Worm (Caenorhabditis elegans): ENCODE results near the gene ZK856.5.
A peak's percentile ranks its signal among the peaks of the same experiment; 100 is the strongest.

ZK856.5 gene

ce11 chrV:10149728-10150127 is 40.2 kb downstream of the ZK856.5 start, which contains the start of gene srsx-27:
srsx-27 (plus strand) TSS chrV:10150028.
- TF ChIP-seq daf-8 (GFP tag; IDR thresholded peaks at IDR 0.05) (no peak), spr-1 (tag; optimal IDR thresholded peaks at IDR 0.05) (no peak), fkh-10 (GFP tag; optimal IDR thresholded peaks at IDR 0.05) (no peak), daf-12 (tag; optimal IDR thresholded peaks at IDR 0.05) (no peak), egl-43 (GFP tag; IDR thresholded peaks at IDR 0.05) (no peak), php-3 (GFP tag; IDR thresholded peaks at IDR 0.05) (no peak), ceh-32 (tag; optimal IDR thresholded peaks at IDR 0.05; ENCODE audit: poor library complexity) (no peak), tag-97 (GFP tag; IDR thresholded peaks at IDR 0.05) (no peak), F44E2.7 (GFP tag; IDR thresholded peaks at IDR 0.05) (no peak), arid-1 (GFP tag; conservative IDR thresholded peaks at IDR 0.05) (no peak), ztf-11 (tag; optimal IDR thresholded peaks at IDR 0.05) (no peak), Y75B8A.6 (GFP tag; IDR thresholded peaks at IDR 0.05) (no peak), ztf-7 (tag; optimal IDR thresholded peaks at IDR 0.05) (no peak), ZK546.5 (tag; optimal IDR thresholded peaks at IDR 0.05) (no peak), nhr-25 (tag; optimal IDR thresholded peaks at IDR 0.05; ENCODE audit: borderline replicate concordance, insufficient read depth) (no peak), lsy-2 (tag; optimal IDR thresholded peaks at IDR 0.05) (no peak), F49E8.2 (tag; optimal IDR thresholded peaks at IDR 0.05; ENCODE audit: borderline replicate concordance) (no peak)

- no peak for TF ChIP-seq madf-5 (GFP tag; IDR thresholded peaks at IDR 0.05)
- TF ChIP-seq daf-19 (GFP tag; conservative IDR thresholded peaks at IDR 0.05), result no peak
- TF ChIP-seq cey-2 (tag; optimal IDR thresholded peaks at IDR 0.05; ENCODE audit: borderline replicate concordance, insufficient read depth), result no peak
- TF ChIP-seq pha-4 (GFP tag; IDR thresholded peaks at IDR 0.05), result no peak
- no peak for TF ChIP-seq pha-4 (tag; optimal IDR thresholded peaks at IDR 0.05)
Observed at ce11 chrV:10148352-10148751, 41.6 kb downstream of the ZK856.5 start, which contains the start of gene srsx-26. srsx-26 (plus strand) TSS chrV:10148652.

ce11 chrV:10146787-10147186 is 43.1 kb downstream of the ZK856.5 start:
- TF ChIP-seq ceh-20 (GFP tag; IDR thresholded peaks at IDR 0.05), result no peak
- TF ChIP-seq daf-16 (GFP tag; optimal IDR thresholded peaks at IDR 0.05), result peak in 1 of 2 experiments; percentile 20
- no peak for TF ChIP-seq daf-16 (tag; optimal IDR thresholded peaks at IDR 0.05)
- no peak for TF ChIP-seq lim-7 (GFP tag; IDR thresholded peaks at IDR 0.05)
- TF ChIP-seq aha-1 (tag), result peak; percentile 82
- peak; percentile 35 for TF ChIP-seq nhr-11 (tag; optimal IDR thresholded peaks at IDR 0.05)
- TF ChIP-seq unc-62 (GFP tag; optimal IDR thresholded peaks at IDR 0.05 in 1 of 2), result peak in 1 of 2 experiments; percentile 19
- TF ChIP-seq unc-62 (tag; optimal IDR thresholded peaks at IDR 0.05), result no peak
- TF ChIP-seq hif-1 (tag; optimal IDR thresholded peaks at IDR 0.05), result peak in 1 of 2 experiments; percentile 78
- no peak for TF ChIP-seq lsy-2 (tag; optimal IDR thresholded peaks at IDR 0.05)

ce11 chrV:10145653-10146052 is 44.3 kb downstream of the ZK856.5 start, which contains the start of gene C51E3.9:
C51E3.9 (plus strand) TSS chrV:10145953.
- TF ChIP-seq unc-62 (GFP tag; optimal IDR thresholded peaks at IDR 0.05 in 1 of 2) (no peak), unc-62 (tag; optimal IDR thresholded peaks at IDR 0.05) (no peak), nhr-77 (tag; optimal IDR thresholded peaks at IDR 0.05) (no peak), set-16 (GFP tag; IDR thresholded peaks at IDR 0.05) (no peak), skn-1 (tag; optimal IDR thresholded peaks at IDR 0.05) (no peak), zip-2 (tag; optimal IDR thresholded peaks at IDR 0.05) (no peak), nhr-111 (GFP tag; optimal IDR thresholded peaks at IDR 0.05) (no peak), ctbp-1 (GFP tag; IDR thresholded peaks at IDR 0.05) (no peak), zag-1 (tag; optimal IDR thresholded peaks at IDR 0.05) (no peak), attf-4 (tag; optimal IDR thresholded peaks at IDR 0.05) (no peak), daf-8 (GFP tag; IDR thresholded peaks at IDR 0.05) (no peak), hlh-11 (tag; optimal IDR thresholded peaks at IDR 0.05) (peak; percentile 5), madf-9 (GFP tag; conservative IDR thresholded peaks at IDR 0.05) (no peak), tra-1 (GFP tag; IDR thresholded peaks at IDR 0.05) (no peak), php-3 (GFP tag; IDR thresholded peaks at IDR 0.05) (no peak), ces-1 (GFP tag; optimal IDR thresholded peaks at IDR 0.05) (no peak), aha-1 (tag) (peak; percentile 11), lin-39 (tag; optimal IDR thresholded peaks at IDR 0.05) (no peak)

Data from whole organism, L4 larva.